Worm (Caenorhabditis elegans): ENCODE measurements around the gene C37C3.9.

DNA sequence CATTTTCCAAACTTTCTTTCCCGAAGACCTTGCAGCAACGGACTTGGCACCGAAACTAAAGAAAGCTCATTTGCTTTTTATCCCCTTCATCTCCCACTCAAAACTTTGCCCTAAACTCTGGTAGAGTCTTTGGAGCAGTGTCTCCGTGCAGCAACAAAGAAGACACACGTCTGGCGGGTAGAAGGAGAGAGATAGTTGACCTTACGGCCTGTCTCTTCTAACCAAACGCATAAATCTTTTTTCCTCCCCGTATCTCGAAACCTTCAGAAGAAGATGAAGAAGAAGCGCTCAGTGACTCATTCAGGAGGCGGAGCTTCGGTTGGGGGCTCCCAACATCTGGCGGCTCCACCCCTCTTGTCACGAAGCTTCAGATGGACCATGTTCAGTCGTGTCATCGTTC is 28.1 kb downstream of the C37C3.9 start:
- TF ChIP-seq egl-27 (tag; optimal IDR thresholded peaks at IDR 0.05): no peak
- TF ChIP-seq nhr-23 (tag; optimal IDR thresholded peaks at IDR 0.05): no peak
- TF ChIP-seq mab-5 (tag; optimal IDR thresholded peaks at IDR 0.05): no peak
- no peak for TF ChIP-seq ama-1 (optimal IDR thresholded peaks at IDR 0.05)
- no peak for TF ChIP-seq blmp-1 (tag; optimal IDR thresholded peaks at IDR 0.05; ENCODE audit: insufficient read depth)
- no peak for TF ChIP-seq unc-62 (GFP tag; optimal IDR thresholded peaks at IDR 0.05)
- no peak for TF ChIP-seq skn-1 (tag; optimal IDR thresholded peaks at IDR 0.05)
- TF ChIP-seq lin-13 (GFP tag; optimal IDR thresholded peaks at IDR 0.05): no peak
- TF ChIP-seq ceh-82 (tag; optimal IDR thresholded peaks at IDR 0.05): no peak
